Worm (Caenorhabditis elegans) whole organism, L2 larva: Measurements from ENCODE around the gene R03E9.2.

Source experiments
- C34F6.9 ChIP-seq: fragments of 150-350 bp; optimal IDR thresholded peaks from 2 replicates; lab custom pipeline; 2014; ENCODE audit warnings: missing biosample characterization, missing genetic modification characterization
- F13H6.1 ChIP-seq: sonication (generic microtip); optimal IDR thresholded peaks from 2 replicates; lab custom pipeline; 2016; ENCODE audit warnings: missing genetic modification characterization, missing compliant biosample characterization
- Y55F3AM.14 ChIP-seq: fragments of 200-800 bp; sonication (Bioruptor generic); optimal IDR thresholded peaks from 2 replicates; lab custom pipeline; 2018; ENCODE audit warnings: mild to moderate bottlenecking, missing genetic modification characterization, missing compliant biosample characterization
- ZK546.5 ChIP-seq: sonication (generic microtip); optimal IDR thresholded peaks from 2 replicates; lab custom pipeline; 2017; ENCODE audit warnings: missing biosample characterization, missing genetic modification characterization
- alr-1 ChIP-seq: fragments of 150-350 bp; optimal IDR thresholded peaks from 2 replicates; lab custom pipeline; 2014; ENCODE audit warnings: missing biosample characterization, missing genetic modification characterization
- aly-2 ChIP-seq: fragments of 150-350 bp; optimal IDR thresholded peaks from 2 replicates; lab custom pipeline; 2014; ENCODE audit warnings: missing biosample characterization, missing genetic modification characterization
- ama-1 ChIP-seq: fragments of 150-350 bp; optimal IDR thresholded peaks from 2 replicates; lab custom pipeline; 2018; ENCODE audit warnings: inconsistent platforms
- blmp-1 ChIP-seq: sonication (generic microtip); optimal IDR thresholded peaks from 2 replicates; lab custom pipeline; 2017; ENCODE audit warnings: missing genetic modification characterization, mild to moderate bottlenecking, missing compliant biosample characterization, antibody characterized with exemption, moderate library complexity; ENCODE audit not compliant: insufficient read depth
- ceh-16 ChIP-seq: fragments of 150-350 bp; optimal IDR thresholded peaks from 2 replicates; lab custom pipeline; 2014; ENCODE audit warnings: missing biosample characterization, missing genetic modification characterization
- crh-2 ChIP-seq: sonication (generic microtip); optimal IDR thresholded peaks from 2 replicates; lab custom pipeline; 2017; ENCODE audit warnings: missing biosample characterization, missing genetic modification characterization
- dmd-4 ChIP-seq: sonication (generic microtip); optimal IDR thresholded peaks from 2 replicates; lab custom pipeline; 2017; ENCODE audit warnings: missing biosample characterization, missing genetic modification characterization
- egl-27 ChIP-seq: sonication (generic microtip); optimal IDR thresholded peaks from 3 replicates; lab custom pipeline; 2017; ENCODE audit warnings: missing biosample characterization, missing genetic modification reagents, missing genetic modification characterization
- elt-1 ChIP-seq: fragments of 150-350 bp; optimal IDR thresholded peaks from 2 replicates; lab custom pipeline; 2014; ENCODE audit warnings: missing biosample characterization, missing genetic modification characterization
- elt-3 ChIP-seq: sonication (generic microtip); optimal IDR thresholded peaks from 2 replicates; lab custom pipeline; 2017; ENCODE audit warnings: missing biosample characterization, missing genetic modification characterization
- fos-1 ChIP-seq: fragments of 150-350 bp; optimal IDR thresholded peaks from 2 replicates; lab custom pipeline; 2014; ENCODE audit warnings: missing biosample characterization, missing genetic modification characterization
- gmeb-1 ChIP-seq: fragments of 150-350 bp; optimal IDR thresholded peaks from 2 replicates; lab custom pipeline; 2014; ENCODE audit warnings: missing biosample characterization, missing genetic modification characterization
- lsy-2 ChIP-seq, 2 experiments: fragments of 150-350 bp in 1 of 2; sonication (generic microtip) in 1 of 2; optimal IDR thresholded peaks; 2 replicates each; lab custom pipeline; 2014 to 2017; ENCODE audit warnings: missing biosample characterization in 2 of 2, missing genetic modification characterization in 2 of 2
- mab-5 ChIP-seq: fragments of 150-350 bp; optimal IDR thresholded peaks from 2 replicates; lab custom pipeline; 2014; ENCODE audit warnings: missing biosample characterization, missing genetic modification characterization
- mbf-1 ChIP-seq: sonication (generic microtip); optimal IDR thresholded peaks from 2 replicates; lab custom pipeline; 2017; ENCODE audit warnings: missing biosample characterization, missing genetic modification characterization
- mdl-1 ChIP-seq, 2 experiments: fragments of 150-350 bp in 1 of 2; sonication (generic microtip) in 1 of 2; optimal IDR thresholded peaks; 2 replicates each; lab custom pipeline; 2017; ENCODE audit warnings: missing biosample characterization in 2 of 2, missing genetic modification characterization in 2 of 2
- nhr-10 ChIP-seq: sonication (generic microtip); optimal IDR thresholded peaks from 2 replicates; lab custom pipeline; 2017; ENCODE audit warnings: missing biosample characterization, missing genetic modification characterization
- nhr-11 ChIP-seq: fragments of 150-350 bp; optimal IDR thresholded peaks from 2 replicates; lab custom pipeline; 2014; ENCODE audit warnings: missing biosample characterization, missing genetic modification characterization
- nhr-129 ChIP-seq: fragments of 150-350 bp; optimal IDR thresholded peaks from 2 replicates; lab custom pipeline; 2014; ENCODE audit warnings: missing biosample characterization, missing genetic modification characterization
- nhr-21 ChIP-seq: fragments of 150-350 bp; optimal IDR thresholded peaks from 2 replicates; lab custom pipeline; 2014; ENCODE audit warnings: missing biosample characterization, missing genetic modification characterization
- nhr-23 ChIP-seq: fragments of 150-350 bp; optimal IDR thresholded peaks from 2 replicates; lab custom pipeline; 2014; ENCODE audit warnings: missing biosample characterization, missing genetic modification reagents, missing genetic modification characterization
- nhr-25 ChIP-seq: fragments of 150-350 bp; sonication (generic microtip); optimal IDR thresholded peaks from 3 replicates; lab custom pipeline; 2014; ENCODE audit warnings: missing biosample characterization, missing genetic modification characterization
- nhr-6 ChIP-seq: fragments of 150-350 bp; optimal IDR thresholded peaks from 2 replicates; lab custom pipeline; 2014; ENCODE audit warnings: missing biosample characterization, missing genetic modification characterization
- nhr-77 ChIP-seq: fragments of 150-350 bp; optimal IDR thresholded peaks from 2 replicates; lab custom pipeline; 2014; ENCODE audit warnings: missing biosample characterization, missing genetic modification characterization
- peb-1 ChIP-seq: fragments of 150-350 bp; optimal IDR thresholded peaks from 2 replicates; lab custom pipeline; 2014; ENCODE audit warnings: missing biosample characterization, missing genetic modification characterization
- sem-4 ChIP-seq: fragments of 150-350 bp; optimal IDR thresholded peaks from 2 replicates; lab custom pipeline; 2014; ENCODE audit warnings: missing biosample characterization, missing genetic modification reagents, missing genetic modification characterization
- skn-1 ChIP-seq: sonication (generic microtip); optimal IDR thresholded peaks from 2 replicates; lab custom pipeline; 2017; ENCODE audit warnings: missing biosample characterization, missing genetic modification characterization
- sma-3 ChIP-seq: sonication (generic microtip); optimal IDR thresholded peaks from 2 replicates; lab custom pipeline; 2016; ENCODE audit warnings: missing genetic modification reagents, missing genetic modification characterization, missing compliant biosample characterization
- sma-9 ChIP-seq, 2 experiments: fragments of 150-350 bp in 1 of 2; sonication (generic microtip) in 1 of 2; optimal IDR thresholded peaks; 2 replicates each; lab custom pipeline; 2014 to 2016; ENCODE audit warnings: missing genetic modification characterization in 2 of 2, mild to moderate bottlenecking in 1 of 2, missing biosample characterization in 1 of 2, missing compliant biosample characterization in 1 of 2, missing genetic modification reagents in 1 of 2, moderate library complexity in 1 of 2
- unc-55 ChIP-seq: fragments of 150-350 bp; sonication (generic microtip); optimal IDR thresholded peaks from 3 replicates; lab custom pipeline; 2014; ENCODE audit warnings: missing biosample characterization, missing genetic modification reagents, missing genetic modification characterization
- unc-62 ChIP-seq: fragments of 150-350 bp; optimal IDR thresholded peaks from 2 replicates; lab custom pipeline; 2014; ENCODE audit warnings: missing biosample characterization, missing genetic modification reagents, missing genetic modification characterization
- zag-1 ChIP-seq: fragments of 150-350 bp; optimal IDR thresholded peaks from 2 replicates; lab custom pipeline; 2014; ENCODE audit warnings: missing biosample characterization, missing genetic modification characterization
- ztf-1 ChIP-seq: fragments of 200-800 bp; sonication (Bioruptor generic); conservative IDR thresholded peaks from 2 replicates; pipeline ENCODE4 v1.3.6; 2022; ENCODE audit warnings: missing genetic modification characterization, missing compliant biosample characterization
- ztf-4 ChIP-seq: fragments of 150-350 bp; optimal IDR thresholded peaks from 2 replicates; lab custom pipeline; 2014; ENCODE audit warnings: missing biosample characterization, missing genetic modification characterization

R03E9.2 gene

ce11 chrX:6736358-6736991 is 3.4 kb upstream of the R03E9.2 start:
- TF ChIP-seq gmeb-1 (peak; percentile 66), ZK546.5 (no peak), ama-1 (peak; percentile 17), nhr-129 (tag; lab: Kevin White, UChicago) (peak; percentile 88), sma-9 (GFP tag; optimal IDR thresholded peaks at IDR 0.05; lab: Kevin White, UChicago) (peak; percentile 93), sma-9 (tag; optimal IDR thresholded peaks at IDR 0.05; lab: Kevin White, UChicago) (no peak), nhr-21 (tag; lab: Kevin White, UChicago) (peak; percentile 96), F13H6.1 (tag; lab: Kevin White, UChicago) (peak; percentile 68), sma-3 (peak; percentile 91), C34F6.9 (tag; lab: Kevin White, UChicago) (peak; percentile 42), lsy-2 (tag; optimal IDR thresholded peaks at IDR 0.05; lab: Kevin White, UChicago) (peak in 1 of 2 experiments; percentile 63), unc-55 (no peak), sem-4 (peak; percentile 32), alr-1 (no peak), nhr-23 (tag; lab: Kevin White, UChicago) (no peak), crh-2 (tag; lab: Kevin White, UChicago) (peak; percentile 66), elt-3 (tag; lab: Kevin White, UChicago) (peak; percentile 14), nhr-25 (peak; percentile 97), fos-1 (peak; percentile 61), ztf-4 (tag; lab: Kevin White, UChicago) (peak; percentile 19), dmd-4 (tag; lab: Kevin White, UChicago) (peak; percentile 21), nhr-6 (peak; percentile 76), nhr-10 (tag; lab: Kevin White, UChicago) (no peak), blmp-1 (tag; lab: Kevin White, UChicago) (peak; percentile 84), nhr-77 (tag; lab: Kevin White, UChicago) (no peak), Y55F3AM.14 (GFP tag; lab: Kevin White, UChicago) (peak; percentile 66), mdl-1 (tag; optimal IDR thresholded peaks at IDR 0.05; lab: Kevin White, UChicago) (peak; percentile 80 to 84), mbf-1 (tag; lab: Kevin White, UChicago) (no peak), egl-27 (tag; lab: Kevin White, UChicago) (peak; percentile 84)

- peak; percentile 85 for TF ChIP-seq sma-9 (GFP tag; optimal IDR thresholded peaks at IDR 0.05; lab: Kevin White, UChicago)
- no peak for TF ChIP-seq sma-9 (tag; optimal IDR thresholded peaks at IDR 0.05; lab: Kevin White, UChicago)
- no peak for TF ChIP-seq ceh-16 (tag; lab: Kevin White, UChicago)
- TF ChIP-seq lsy-2 (tag; optimal IDR thresholded peaks at IDR 0.05; lab: Kevin White, UChicago) = peak in 1 of 2 experiments; percentile 58
- peak; percentile 57 for TF ChIP-seq C34F6.9 (tag; lab: Kevin White, UChicago)
- peak in 1 of 2 experiments; percentile 27 for TF ChIP-seq mdl-1 (tag; optimal IDR thresholded peaks at IDR 0.05; lab: Kevin White, UChicago)
- no peak for TF ChIP-seq elt-1
- no peak for TF ChIP-seq skn-1 (tag; lab: Kevin White, UChicago)
- no peak for TF ChIP-seq zag-1 (tag; lab: Kevin White, UChicago)
- no peak for TF ChIP-seq mab-5 (tag; lab: Kevin White, UChicago)
- no peak for TF ChIP-seq nhr-11
- TF ChIP-seq crh-2 (tag; lab: Kevin White, UChicago) = peak; percentile 45
- no peak for TF ChIP-seq Y55F3AM.14 (GFP tag; lab: Kevin White, UChicago)
- TF ChIP-seq sem-4 = no peak
- no peak for TF ChIP-seq ztf-4 (tag; lab: Kevin White, UChicago)
- peak; percentile 63 for TF ChIP-seq F13H6.1 (tag; lab: Kevin White, UChicago)
- TF ChIP-seq nhr-6 = no peak
- no peak for TF ChIP-seq dmd-4 (tag; lab: Kevin White, UChicago)
- TF ChIP-seq peb-1 (tag; lab: Kevin White, UChicago) = no peak
- TF ChIP-seq sma-3 = peak; percentile 65
- TF ChIP-seq fos-1 = no peak
- no peak for TF ChIP-seq ztf-1 (GFP tag; lab: Robert Waterston, UW)
- TF ChIP-seq nhr-77 (tag; lab: Kevin White, UChicago) = no peak
- TF ChIP-seq nhr-25 = peak; percentile 70
- peak; percentile 81 for TF ChIP-seq nhr-21 (tag; lab: Kevin White, UChicago)
- no peak for TF ChIP-seq gmeb-1
- no peak for TF ChIP-seq egl-27 (tag; lab: Kevin White, UChicago)
- peak; percentile 83 for TF ChIP-seq nhr-129 (tag; lab: Kevin White, UChicago)
- no peak for TF ChIP-seq blmp-1 (tag; lab: Kevin White, UChicago)
- TF ChIP-seq aly-2 = no peak
- TF ChIP-seq unc-62 = no peak
- TF ChIP-seq alr-1 = no peak
Measured at ce11 chrX:6735494-6735893, 2.4 kb upstream of the R03E9.2 start.
